Worm (Caenorhabditis elegans): ENCODE data around the gene F29B9.1.

DNA sequence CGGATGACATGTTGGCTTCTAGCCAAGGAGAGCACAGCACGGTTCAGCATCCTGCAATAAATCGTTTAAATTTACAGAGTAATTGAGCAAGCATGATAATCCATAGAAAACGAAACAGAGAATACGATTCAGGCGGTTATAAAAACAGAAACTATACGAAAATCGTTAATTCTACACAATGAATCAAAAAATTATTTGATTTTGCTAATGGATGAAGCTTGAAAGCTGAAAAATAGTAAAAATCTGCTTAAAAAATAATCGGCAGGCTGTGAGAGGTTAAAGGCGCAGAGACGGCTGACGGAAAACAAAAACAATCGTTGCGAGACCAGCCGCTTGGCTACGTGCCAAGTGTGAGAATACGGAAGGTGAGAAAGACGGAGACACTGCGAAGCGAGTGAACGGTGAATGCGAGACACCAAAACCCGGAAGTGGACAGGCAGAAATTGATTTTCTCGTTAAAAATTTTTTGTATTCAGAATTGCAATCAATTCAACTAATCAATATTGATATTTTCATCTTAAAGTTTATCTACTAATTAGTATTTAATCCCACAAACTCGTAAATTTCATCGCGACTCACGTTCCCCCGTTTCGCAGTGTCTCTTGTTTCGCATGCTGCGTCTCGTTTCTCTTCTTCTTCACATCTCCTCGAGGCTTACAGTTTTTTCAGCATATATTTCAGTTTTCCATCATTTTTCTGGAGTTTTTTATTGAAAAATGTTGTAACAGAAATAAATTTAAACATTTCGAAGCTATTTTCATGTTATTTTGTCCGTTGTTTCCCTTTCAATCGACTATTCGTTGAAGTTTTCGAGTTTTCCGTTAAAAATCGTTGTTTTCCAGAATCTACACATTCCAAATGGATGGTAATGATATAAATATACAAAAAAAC is 4.8 kb upstream of the F29B9.1 start, which contains the start of the genes F29B9.11 and jmjd-1.2:
- no peak for TF ChIP-seq ceh-36 (tag; optimal IDR thresholded peaks at IDR 0.05)
- TF ChIP-seq flt-1 (GFP tag; IDR thresholded peaks at IDR 0.05), result no peak
- peak; percentile 61 for TF ChIP-seq hmg-4 (GFP tag; optimal IDR thresholded peaks at IDR 0.05)
